Worm (Caenorhabditis elegans) whole organism, L3 larva: Measurements from ENCODE around the gene unc-3.
A peak's percentile ranks its signal among the peaks of the same experiment; 100 is the strongest.

Source experiments
- nhr-23 ChIP-seq: fragments of 150-350 bp; optimal IDR thresholded peaks from 2 replicates; lab custom pipeline; 2014; ENCODE audit warnings: missing biosample characterization, missing genetic modification reagents, missing genetic modification characterization
- pha-4 ChIP-seq: fragments of 150-350 bp; optimal IDR thresholded peaks from 2 replicates; lab custom pipeline; 2014; ENCODE audit warnings: missing biosample characterization, missing genetic modification reagents, missing genetic modification characterization
- snpc-4 ChIP-seq: fragments of 150-350 bp; optimal IDR thresholded peaks from 2 replicates; lab custom pipeline; 2014; ENCODE audit warnings: missing biosample characterization, missing genetic modification characterization

- TF ChIP-seq snpc-4 (peak; percentile 58), nhr-23 (tag; lab: Kevin White, UChicago) (peak; percentile 82), pha-4 (tag; lab: Kevin White, UChicago) (peak; percentile 91)
Measured at ce11 chrX:14813398-14813797, 40.1 kb downstream of the unc-3 start.
